Worm (Caenorhabditis elegans): ENCODE data around the gene C05E11.6.

DNA sequence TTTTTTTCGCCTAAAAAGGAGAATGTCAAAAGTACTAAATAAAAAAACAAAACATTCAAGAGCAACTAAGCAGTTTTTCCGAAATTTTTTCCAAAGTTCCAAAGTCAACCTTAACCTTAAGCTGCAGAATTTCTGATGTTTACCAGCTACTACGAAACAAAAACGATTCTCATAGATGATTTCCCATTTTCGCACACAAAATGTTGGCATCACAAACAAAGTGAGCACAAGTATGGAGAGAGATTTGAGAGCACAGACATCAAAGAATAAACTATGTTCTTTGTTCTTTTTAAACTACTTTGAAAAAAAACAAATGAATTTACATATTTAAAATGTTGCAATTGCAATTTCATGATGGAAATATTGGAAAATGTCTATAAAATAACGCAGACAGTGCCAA lies 38.6 kb upstream of the C05E11.6 start:
- no peak for TF ChIP-seq rnt-1 (tag; optimal IDR thresholded peaks at IDR 0.05)
- no peak for TF ChIP-seq ama-1 (optimal IDR thresholded peaks at IDR 0.05)
- no peak for TF ChIP-seq ceh-34 (tag; optimal IDR thresholded peaks at IDR 0.05)
- no peak for TF ChIP-seq pros-1 (tag; optimal IDR thresholded peaks at IDR 0.05)
- TF ChIP-seq pha-4 (tag; optimal IDR thresholded peaks at IDR 0.05): no peak
- no peak for TF ChIP-seq pqm-1 (tag; optimal IDR thresholded peaks at IDR 0.05)
- no peak for TF ChIP-seq ref-2 (tag; optimal IDR thresholded peaks at IDR 0.05)
- no peak for TF ChIP-seq sox-4 (tag; optimal IDR thresholded peaks at IDR 0.05)
- TF ChIP-seq C08G9.2 (tag; optimal IDR thresholded peaks at IDR 0.05): no peak
- TF ChIP-seq ceh-19 (GFP tag; optimal IDR thresholded peaks at IDR 0.05): no peak
- no peak for TF ChIP-seq pax-1 (tag; optimal IDR thresholded peaks at IDR 0.05)
- no peak for TF ChIP-seq dmd-4 (tag; optimal IDR thresholded peaks at IDR 0.05; ENCODE audit: borderline replicate concordance)
- TF ChIP-seq nhr-232 (tag; optimal IDR thresholded peaks at IDR 0.05): no peak

All from whole organism, late embryonic.